Worm (Caenorhabditis elegans): ENCODE results near the gene cht-6.

DNA sequence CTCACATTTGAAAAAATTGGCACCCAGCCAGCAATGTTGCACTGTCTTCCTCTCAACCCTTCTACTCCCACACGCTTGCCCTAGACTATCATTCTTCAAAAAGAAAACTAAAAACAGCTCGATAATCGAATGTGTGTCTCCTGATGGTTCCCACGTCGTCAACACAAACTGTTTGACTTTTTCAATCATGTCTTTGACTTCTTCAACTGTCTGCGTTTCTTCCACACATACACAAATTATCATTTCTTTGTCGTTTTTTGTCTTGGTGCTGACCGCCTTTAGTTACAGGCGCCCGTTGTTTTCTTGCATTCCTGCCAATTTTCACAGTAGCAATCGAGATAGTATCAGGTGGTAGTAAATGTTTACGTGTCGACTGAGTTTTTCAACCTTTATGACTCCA is 47.8 kb downstream of the cht-6 start:
- TF ChIP-seq nhr-12 (tag; optimal IDR thresholded peaks at IDR 0.05) (no peak), unc-30 (tag; optimal IDR thresholded peaks at IDR 0.05) (no peak), nhr-11 (tag; optimal IDR thresholded peaks at IDR 0.05) (no peak), lin-35 (GFP tag; optimal IDR thresholded peaks at IDR 0.05) (peak in 1 of 2 experiments; percentile 64), efl-1 (optimal IDR thresholded peaks at IDR 0.05) (no peak), efl-1 (GFP tag; optimal IDR thresholded peaks at IDR 0.05 in 1 of 2) (no peak)
